Fruit fly (Drosophila melanogaster) whole organism, embryonic: ENCODE results near the gene rno.

Experiments
- Atf3 ChIP-seq: fragments of 200-800 bp; sonication (Bioruptor generic); optimal IDR thresholded peaks from 3 replicates; lab custom pipeline; 2016; ENCODE audit warnings: missing biosample characterization, missing genetic modification characterization
- Bdp1 ChIP-seq: fragments of 200-800 bp; sonication (Bioruptor generic); optimal IDR thresholded peaks from 3 replicates; lab custom pipeline; 2016; ENCODE audit warnings: missing biosample characterization, missing genetic modification characterization
- CG10321 ChIP-seq: fragments of 200-800 bp; sonication (Bioruptor generic); IDR thresholded peaks from 2 replicates; pipeline ENCODE4 v1.3.6; 2022; ENCODE audit warnings: missing biosample characterization, missing genetic modification characterization
- CG10565 ChIP-seq: fragments of 200-800 bp; sonication (Bioruptor generic); optimal IDR thresholded peaks from 3 replicates; lab custom pipeline; 2016; ENCODE audit warnings: missing biosample characterization, mild to moderate bottlenecking, missing genetic modification characterization
- CG12104 ChIP-seq: fragments of 200-800 bp; sonication (Bioruptor generic); optimal IDR thresholded peaks from 3 replicates; lab custom pipeline; 2016; ENCODE audit warnings: missing biosample characterization, missing genetic modification characterization
- CG12391 ChIP-seq: fragments of 200-800 bp; sonication (Bioruptor generic); optimal IDR thresholded peaks from 3 replicates; lab custom pipeline; 2018; ENCODE audit warnings: missing biosample characterization, mild to moderate bottlenecking, missing genetic modification characterization, moderate library complexity
- CG13624 ChIP-seq: fragments of 200-800 bp; sonication (Bioruptor generic); optimal IDR thresholded peaks from 2 replicates; lab custom pipeline; 2016; ENCODE audit warnings: missing biosample characterization, missing genetic modification characterization
- CG13775 ChIP-seq: fragments of 200-800 bp; sonication (Bioruptor generic); optimal IDR thresholded peaks from 3 replicates; lab custom pipeline; 2017; ENCODE audit warnings: missing biosample characterization, mild to moderate bottlenecking, missing genetic modification characterization
- CG16813 ChIP-seq: fragments of 200-800 bp; sonication (Bioruptor generic); IDR thresholded peaks from 3 replicates; pipeline ENCODE4 v1.3.6; 2022; ENCODE audit warnings: missing biosample characterization, missing genetic modification characterization; ENCODE audit not compliant: partially characterized antibody
- CG17359 ChIP-seq: fragments of 200-800 bp; sonication (Bioruptor generic); optimal IDR thresholded peaks from 3 replicates; lab custom pipeline; 2018; ENCODE audit warnings: missing biosample characterization, mild to moderate bottlenecking, missing genetic modification characterization, moderate library complexity
- CG2875 ChIP-seq: fragments of 200-800 bp; sonication (Bioruptor generic); optimal IDR thresholded peaks from 2 replicates; lab custom pipeline; 2017; ENCODE audit warnings: missing biosample characterization, mild to moderate bottlenecking, missing genetic modification characterization, missing genetic modification reagents
- CG31365 ChIP-seq: fragments of 200-800 bp; sonication (Bioruptor generic); optimal IDR thresholded peaks from 2 replicates; lab custom pipeline; 2018; ENCODE audit warnings: missing biosample characterization, mild to moderate bottlenecking, missing genetic modification characterization
- CG3838 ChIP-seq: fragments of 200-800 bp; sonication (Bioruptor generic); optimal IDR thresholded peaks from 3 replicates; lab custom pipeline; 2016; ENCODE audit warnings: missing biosample characterization, missing genetic modification characterization
- CG6254 ChIP-seq: fragments of 200-800 bp; sonication (Bioruptor generic); optimal IDR thresholded peaks from 3 replicates; lab custom pipeline; 2017; ENCODE audit warnings: mild to moderate bottlenecking, missing biosample characterization, missing genetic modification reagents, missing genetic modification characterization
- CG7928 ChIP-seq: fragments of 200-800 bp; sonication (Bioruptor generic); optimal IDR thresholded peaks from 2 replicates; lab custom pipeline; 2017; ENCODE audit warnings: missing biosample characterization, mild to moderate bottlenecking, missing genetic modification characterization
- CG9932 ChIP-seq: fragments of 200-800 bp; sonication (Bioruptor generic); IDR thresholded peaks from 2 replicates; pipeline ENCODE4 v1.3.6; 2022; ENCODE audit warnings: missing biosample characterization, missing genetic modification characterization
- Camta ChIP-seq: fragments of 200-800 bp; sonication (Bioruptor generic); optimal IDR thresholded peaks from 2 replicates; lab custom pipeline; 2016; ENCODE audit warnings: missing biosample characterization, missing genetic modification characterization
- Drgx ChIP-seq: fragments of 200-800 bp; sonication (Bioruptor generic); IDR thresholded peaks from 2 replicates; pipeline ENCODE4 v1.3.6; 2022; ENCODE audit warnings: missing biosample characterization, missing genetic modification characterization
- Ets65A ChIP-seq: fragments of 200-800 bp; sonication (Bioruptor generic); peaks from one replicate; lab custom pipeline; 2016; ENCODE audit warnings: missing biosample characterization, missing genetic modification characterization
- Ets97D ChIP-seq: fragments of 200-800 bp; sonication (Bioruptor generic); optimal IDR thresholded peaks from 3 replicates; lab custom pipeline; 2016; ENCODE audit warnings: missing biosample characterization, missing genetic modification characterization
- Fer1 ChIP-seq: fragments of 200-800 bp; sonication (Bioruptor generic); optimal IDR thresholded peaks from 2 replicates; lab custom pipeline; 2017; ENCODE audit warnings: missing biosample characterization, mild to moderate bottlenecking, missing genetic modification characterization
- Hr78 ChIP-seq, 2 experiments: fragments of 200-800 bp in 1 of 2; fragments of >200 bp in 1 of 2; sonication (Bioruptor generic) in 1 of 2; optimal IDR thresholded peaks; 2 replicates each; lab custom pipeline; 2017 to 2019; ENCODE audit warnings: missing biosample characterization in 2 of 2, missing genetic modification characterization in 2 of 2, mild to moderate bottlenecking in 1 of 2, moderate library complexity in 1 of 2
- MBD-R2 ChIP-seq: fragments of 200-800 bp; sonication (Bioruptor generic); IDR thresholded peaks from 2 replicates; pipeline ENCODE4 v1.3.6; 2022; ENCODE audit warnings: missing biosample characterization, missing genetic modification characterization
- MESR4 ChIP-seq: fragments of 200-800 bp; sonication (Bioruptor generic); optimal IDR thresholded peaks from 2 replicates; lab custom pipeline; 2018; ENCODE audit warnings: missing biosample characterization, mild to moderate bottlenecking, missing genetic modification characterization, moderate library complexity
- NFAT ChIP-seq: fragments of 200-800 bp; sonication (Bioruptor generic); IDR thresholded peaks from 2 replicates; pipeline ENCODE4 v1.3.6; 2022; ENCODE audit warnings: missing biosample characterization, missing genetic modification characterization
- Oli ChIP-seq: fragments of 200-800 bp; sonication (Bioruptor generic); optimal IDR thresholded peaks from 2 replicates; lab custom pipeline; 2018; ENCODE audit warnings: missing biosample characterization, mild to moderate bottlenecking, missing genetic modification characterization, moderate library complexity
- Optix ChIP-seq: fragments of 200-800 bp; sonication (Bioruptor generic); IDR thresholded peaks from 3 replicates; pipeline ENCODE4 v1.3.6; 2022; ENCODE audit warnings: missing biosample characterization, missing genetic modification characterization
- Stat92E ChIP-seq, 3 experiments: fragments of >200 bp in 2 of 3; fragments of 200-800 bp in 1 of 3; sonication (Bioruptor generic) in 1 of 3; optimal IDR thresholded peaks; 2 replicates each; lab custom pipeline; 2017 to 2019; ENCODE audit warnings: missing biosample characterization in 3 of 3, missing genetic modification characterization in 3 of 3, mild to moderate bottlenecking in 1 of 3, moderate library complexity in 1 of 3
- YL-1 ChIP-seq: fragments of 200-800 bp; sonication (Bioruptor generic); optimal IDR thresholded peaks from 3 replicates; lab custom pipeline; 2017; ENCODE audit warnings: missing biosample characterization, mild to moderate bottlenecking, missing genetic modification characterization
- bowl ChIP-seq: fragments of 200-800 bp; sonication (Bioruptor generic); IDR thresholded peaks from 2 replicates; pipeline ENCODE4 v1.3.6; 2022; ENCODE audit warnings: missing biosample characterization, missing genetic modification characterization
- cas ChIP-seq: fragments of 200-800 bp; sonication (Bioruptor generic); IDR thresholded peaks from 2 replicates; pipeline ENCODE4 v1.3.6; 2022; ENCODE audit warnings: missing biosample characterization, missing genetic modification characterization
- chif ChIP-seq, 2 experiments: fragments of 200-800 bp; sonication (Bioruptor generic); optimal IDR thresholded peaks; 3 replicates each; lab custom pipeline; 2016; ENCODE audit warnings: missing biosample characterization in 2 of 2, missing genetic modification characterization in 2 of 2
- chn ChIP-seq: fragments of 200-800 bp; sonication (Bioruptor generic); optimal IDR thresholded peaks from 2 replicates; lab custom pipeline; 2016; ENCODE audit warnings: missing biosample characterization, missing genetic modification characterization
- danr ChIP-seq: fragments of 200-800 bp; sonication (Bioruptor generic); IDR thresholded peaks from 2 replicates; pipeline ENCODE4 v1.3.6; 2022; ENCODE audit warnings: missing biosample characterization, missing genetic modification characterization
- gem ChIP-seq: fragments of 200-800 bp; sonication (Bioruptor generic); optimal IDR thresholded peaks from 2 replicates; lab custom pipeline; 2019; ENCODE audit warnings: missing biosample characterization, mild to moderate bottlenecking, missing genetic modification characterization, moderate library complexity
- gsb-n ChIP-seq: fragments of 200-800 bp; sonication (Bioruptor generic); optimal IDR thresholded peaks from 3 replicates; lab custom pipeline; 2018; ENCODE audit warnings: missing biosample characterization, mild to moderate bottlenecking, missing genetic modification characterization
- kah ChIP-seq: fragments of 200-800 bp; sonication (Bioruptor generic); optimal IDR thresholded peaks from 2 replicates; lab custom pipeline; 2018; ENCODE audit warnings: missing biosample characterization, mild to moderate bottlenecking, missing genetic modification characterization
- knrl ChIP-seq: fragments of 200-800 bp; sonication (Bioruptor generic); IDR thresholded peaks from 3 replicates; pipeline ENCODE4 v1.3.6; 2022; ENCODE audit warnings: missing biosample characterization, missing genetic modification characterization; ENCODE audit not compliant: partially characterized antibody
- nerfin-2 ChIP-seq: fragments of 200-800 bp; sonication (Bioruptor generic); IDR thresholded peaks from 2 replicates; pipeline ENCODE4 v1.3.6; 2022; ENCODE audit warnings: missing biosample characterization, missing genetic modification characterization; ENCODE audit not compliant: partially characterized antibody
- nom ChIP-seq: fragments of 200-800 bp; sonication (Bioruptor generic); optimal IDR thresholded peaks from 2 replicates; lab custom pipeline; 2017; ENCODE audit warnings: missing biosample characterization, missing genetic modification characterization, mild to moderate bottlenecking, moderate library complexity, missing genetic modification reagents
- run ChIP-seq: fragments of 200-800 bp; sonication (Bioruptor generic); optimal IDR thresholded peaks from 3 replicates; lab custom pipeline; 2018; ENCODE audit warnings: missing biosample characterization, mild to moderate bottlenecking, missing genetic modification characterization
- seq ChIP-seq: fragments of 200-800 bp; sonication (Bioruptor generic); IDR thresholded peaks from 2 replicates; pipeline ENCODE4 v1.3.6; 2022; ENCODE audit warnings: missing biosample characterization, missing genetic modification characterization
- shn ChIP-seq: fragments of 200-800 bp; sonication (Bioruptor generic); optimal IDR thresholded peaks from 3 replicates; lab custom pipeline; 2016; ENCODE audit warnings: missing biosample characterization, missing genetic modification characterization
- slou ChIP-seq: fragments of 200-800 bp; sonication (Bioruptor generic); optimal IDR thresholded peaks from 3 replicates; lab custom pipeline; 2016; ENCODE audit warnings: missing biosample characterization, missing genetic modification characterization
- sqz ChIP-seq: fragments of 200-800 bp; sonication (Bioruptor generic); optimal IDR thresholded peaks from 3 replicates; lab custom pipeline; 2018; ENCODE audit warnings: missing biosample characterization, mild to moderate bottlenecking, missing genetic modification characterization
- sug ChIP-seq: fragments of 200-800 bp; optimal IDR thresholded peaks from 2 replicates; lab custom pipeline; 2019; ENCODE audit warnings: missing biosample characterization, mild to moderate bottlenecking, missing genetic modification characterization, moderate library complexity
- tin ChIP-seq: fragments of 200-800 bp; sonication (Bioruptor generic); optimal IDR thresholded peaks from 3 replicates; lab custom pipeline; 2016; ENCODE audit warnings: missing biosample characterization, missing genetic modification characterization
- tll ChIP-seq, 2 experiments: fragments of 200-800 bp in 1 of 2; fragments of >200 bp in 1 of 2; sonication (Bioruptor generic) in 1 of 2; optimal IDR thresholded peaks; 2 replicates each; lab custom pipeline; 2017 to 2019; ENCODE audit warnings: missing biosample characterization in 2 of 2, missing genetic modification characterization in 2 of 2, mild to moderate bottlenecking in 1 of 2, moderate library complexity in 1 of 2

Gene rno

dm6 chr3L:139574-140567 lies 59.7 kb downstream of the rno start (continued):
- TF ChIP-seq run (tag; lab: Kevin White, UChicago): no peak
- no peak for TF ChIP-seq seq
- no peak for TF ChIP-seq Ets97D (GFP tag; lab: Kevin White, UChicago)
- no peak for TF ChIP-seq NFAT (GFP tag; lab: Robert Waterston, UW)
- no peak for TF ChIP-seq Hr78 (GFP tag; optimal IDR thresholded peaks at IDR 0.05; lab: Kevin White, UChicago)
- no peak for TF ChIP-seq CG7928 (GFP tag; lab: Kevin White, UChicago)
- TF ChIP-seq CG3838 (GFP tag; lab: Kevin White, UChicago): no peak
- TF ChIP-seq Camta: no peak
- no peak for TF ChIP-seq Fer1
- no peak for TF ChIP-seq MBD-R2 (GFP tag; lab: Robert Waterston, UW)
- TF ChIP-seq Stat92E (GFP tag; optimal IDR thresholded peaks at IDR 0.05; lab: Kevin White, UChicago): no peak
- no peak for TF ChIP-seq cas (GFP tag; lab: Robert Waterston, UW)
- no peak for TF ChIP-seq shn (GFP tag; lab: Kevin White, UChicago)
- TF ChIP-seq CG6254: no peak
- 0 out of 3 replicates have a peak, but pooled peaks have one; percentile 28 for TF ChIP-seq CG16813
- TF ChIP-seq Drgx: no peak
- TF ChIP-seq sqz (GFP tag; lab: Kevin White, UChicago): peak; percentile 27
- no peak for TF ChIP-seq chn (GFP tag; lab: Kevin White, UChicago)
- peak; percentile 23 for TF ChIP-seq gem
- no peak for TF ChIP-seq CG9932 (GFP tag; lab: Robert Waterston, UW)
- TF ChIP-seq Atf3 (GFP tag; lab: Kevin White, UChicago): no peak
- TF ChIP-seq chif (GFP tag; optimal IDR thresholded peaks at IDR 0.05; lab: Kevin White, UChicago): no peak
- TF ChIP-seq CG12391 (tag; lab: Kevin White, UChicago): no peak
- TF ChIP-seq tin: no peak
- TF ChIP-seq Bdp1 (GFP tag; lab: Kevin White, UChicago): no peak
- no peak for TF ChIP-seq bowl (GFP tag; lab: Robert Waterston, UW)
- no peak for TF ChIP-seq danr
- no peak for TF ChIP-seq CG12104
- TF ChIP-seq Ets65A (GFP tag; lab: Kevin White, UChicago): no peak
- no peak for TF ChIP-seq CG10565
- TF ChIP-seq nerfin-2 (GFP tag; lab: Robert Waterston, UW): no peak
- TF ChIP-seq slou: no peak
- TF ChIP-seq CG10321: no peak
- TF ChIP-seq CG13624 (GFP tag; lab: Kevin White, UChicago): peak; percentile 53
- TF ChIP-seq CG17359: no peak
- TF ChIP-seq kah: peak; percentile 26
- no peak for TF ChIP-seq MESR4
- no peak for TF ChIP-seq tll (GFP tag; optimal IDR thresholded peaks at IDR 0.05; lab: Kevin White, UChicago)
- TF ChIP-seq knrl (GFP tag; lab: Robert Waterston, UW): no peak
- no peak for TF ChIP-seq nom (GFP tag; lab: Kevin White, UChicago)
- no peak for TF ChIP-seq Oli (tag; lab: Kevin White, UChicago)
- TF ChIP-seq sug: peak; percentile 52
- TF ChIP-seq CG13775 (GFP tag; lab: Kevin White, UChicago): no peak
- TF ChIP-seq CG2875 (GFP tag; lab: Kevin White, UChicago): no peak
- TF ChIP-seq Optix (GFP tag; lab: Robert Waterston, UW): no peak
- no peak for TF ChIP-seq CG31365 (tag; lab: Kevin White, UChicago)
- TF ChIP-seq YL-1 (GFP tag; lab: Kevin White, UChicago): no peak
- TF ChIP-seq gsb-n (tag; lab: Kevin White, UChicago): no peak
